Fruit fly (Drosophila melanogaster) whole organism, embryonic: Measurements from ENCODE around the gene CG32428.

Source experiments
- B-H1 ChIP-seq: fragments of 200-800 bp; sonication (Bioruptor generic); IDR thresholded peaks from 3 replicates; pipeline ENCODE4 v1.3.6; 2022; ENCODE audit warnings: missing biosample characterization, missing genetic modification characterization
- BtbVII ChIP-seq: fragments of 200-800 bp; sonication (Bioruptor generic); optimal IDR thresholded peaks from 3 replicates; lab custom pipeline; 2017; ENCODE audit warnings: missing biosample characterization, mild to moderate bottlenecking, missing genetic modification characterization
- CG10462 ChIP-seq: fragments of 200-800 bp; sonication (Bioruptor generic); optimal IDR thresholded peaks from 2 replicates; lab custom pipeline; 2016; ENCODE audit warnings: missing biosample characterization, missing genetic modification characterization
- CG10543 ChIP-seq: fragments of 200-800 bp; sonication (Bioruptor generic); optimal IDR thresholded peaks from 3 replicates; lab custom pipeline; 2017; ENCODE audit warnings: missing biosample characterization, mild to moderate bottlenecking, missing genetic modification characterization, moderate library complexity
- CG14050 ChIP-seq: fragments of 200-800 bp; sonication (Bioruptor generic); IDR thresholded peaks from 3 replicates; pipeline ENCODE4 v1.3.6; 2022; ENCODE audit warnings: missing biosample characterization, missing genetic modification characterization
- CG1647 ChIP-seq: fragments of 200-800 bp; sonication (Bioruptor generic); optimal IDR thresholded peaks from 3 replicates; lab custom pipeline; 2016; ENCODE audit warnings: missing biosample characterization, missing genetic modification characterization
- CG16779 ChIP-seq: fragments of 200-800 bp; sonication (Bioruptor generic); IDR thresholded peaks from 2 replicates; pipeline ENCODE4 v1.3.6; 2022; ENCODE audit warnings: missing biosample characterization, missing genetic modification characterization
- CG17359 ChIP-seq: fragments of 200-800 bp; sonication (Bioruptor generic); optimal IDR thresholded peaks from 3 replicates; lab custom pipeline; 2018; ENCODE audit warnings: missing biosample characterization, mild to moderate bottlenecking, missing genetic modification characterization, moderate library complexity
- CG17612 ChIP-seq: fragments of 200-800 bp; sonication (Bioruptor generic); IDR thresholded peaks from 2 replicates; pipeline ENCODE4 v1.3.6; 2022; ENCODE audit warnings: missing biosample characterization, missing genetic modification characterization
- CG18599 ChIP-seq: fragments of 200-800 bp; sonication (Bioruptor generic); optimal IDR thresholded peaks from 3 replicates; lab custom pipeline; 2017; ENCODE audit warnings: missing biosample characterization, missing genetic modification characterization, mild to moderate bottlenecking, moderate library complexity, missing genetic modification reagents
- CG32532 ChIP-seq: fragments of 200-800 bp; sonication (Bioruptor generic); IDR thresholded peaks from 2 replicates; pipeline ENCODE4 v1.3.6; 2022; ENCODE audit warnings: missing biosample characterization, missing genetic modification characterization
- CG32767 ChIP-seq: fragments of 200-800 bp; sonication (Bioruptor generic); IDR thresholded peaks from 2 replicates; pipeline ENCODE4 v1.3.6; 2022; ENCODE audit warnings: missing biosample characterization, missing genetic modification characterization
- CG33213 ChIP-seq: fragments of 200-800 bp; sonication (Bioruptor generic); optimal IDR thresholded peaks from 3 replicates; lab custom pipeline; 2016; ENCODE audit warnings: missing biosample characterization, missing genetic modification characterization
- CG3838 ChIP-seq: fragments of 200-800 bp; sonication (Bioruptor generic); optimal IDR thresholded peaks from 3 replicates; lab custom pipeline; 2016; ENCODE audit warnings: missing biosample characterization, missing genetic modification characterization
- CG6765 ChIP-seq: fragments of 200-800 bp; sonication (Bioruptor generic); optimal IDR thresholded peaks from 3 replicates; lab custom pipeline; 2017; ENCODE audit warnings: missing biosample characterization, mild to moderate bottlenecking, missing genetic modification characterization
- CG7839 ChIP-seq: fragments of 200-800 bp; sonication (Bioruptor generic); optimal IDR thresholded peaks from 3 replicates; lab custom pipeline; 2018; ENCODE audit warnings: missing biosample characterization, mild to moderate bottlenecking, missing genetic modification characterization, moderate library complexity
- CG7963 ChIP-seq: fragments of 200-800 bp; sonication (Bioruptor generic); IDR thresholded peaks from 3 replicates; pipeline ENCODE4 v1.3.6; 2022; ENCODE audit warnings: missing biosample characterization, missing genetic modification characterization; ENCODE audit not compliant: partially characterized antibody
- CG8359 ChIP-seq: fragments of 200-800 bp; sonication (Bioruptor generic); optimal IDR thresholded peaks from 2 replicates; lab custom pipeline; 2017; ENCODE audit warnings: missing biosample characterization, mild to moderate bottlenecking, missing genetic modification characterization, borderline replicate concordance
- CrebB ChIP-seq: fragments of 200-800 bp; sonication (Bioruptor generic); optimal IDR thresholded peaks from 3 replicates; lab custom pipeline; 2018; ENCODE audit warnings: missing biosample characterization, mild to moderate bottlenecking, missing genetic modification characterization
- D ChIP-seq, 2 experiments: fragments of 200-800 bp in 1 of 2; fragments of >200 bp in 1 of 2; sonication (Bioruptor generic) in 1 of 2; optimal IDR thresholded peaks; 2 replicates in 1 of 2; 3 replicates in 1 of 2; lab custom pipeline; 2017; ENCODE audit warnings: mild to moderate bottlenecking in 1 of 2, missing biosample characterization in 1 of 2, missing genetic modification characterization in 1 of 2, missing genetic modification reagents in 1 of 2
- Dbx ChIP-seq: fragments of 200-800 bp; sonication (Bioruptor generic); IDR thresholded peaks from 3 replicates; pipeline ENCODE4 v1.3.6; 2022; ENCODE audit warnings: missing biosample characterization, missing genetic modification characterization
- E2f1 ChIP-seq: fragments of 200-800 bp; sonication (Bioruptor generic); IDR thresholded peaks from 2 replicates; pipeline ENCODE4 v1.3.6; 2022; ENCODE audit warnings: missing biosample characterization, missing genetic modification characterization
- ERR ChIP-seq: fragments of 200-800 bp; sonication (Bioruptor generic); optimal IDR thresholded peaks from 2 replicates; lab custom pipeline; 2016; ENCODE audit warnings: missing biosample characterization, missing genetic modification characterization
- Fer2 ChIP-seq: fragments of 200-800 bp; sonication (Bioruptor generic); optimal IDR thresholded peaks from 2 replicates; lab custom pipeline; 2018; ENCODE audit warnings: missing biosample characterization, mild to moderate bottlenecking, missing genetic modification characterization, moderate library complexity
- HLH3B ChIP-seq: fragments of 200-800 bp; sonication (Bioruptor generic); IDR thresholded peaks from 2 replicates; pipeline ENCODE4 v1.3.6; 2022; ENCODE audit warnings: missing biosample characterization, missing genetic modification characterization
- Poxn ChIP-seq: fragments of 200-800 bp; sonication (Bioruptor generic); IDR thresholded peaks from 2 replicates; pipeline ENCODE4 v1.3.6; 2022; ENCODE audit warnings: missing biosample characterization, missing genetic modification characterization
- Rfx ChIP-seq: fragments of 200-800 bp; sonication (Bioruptor generic); IDR thresholded peaks from 2 replicates; pipeline ENCODE4 v1.3.6; 2022; ENCODE audit warnings: missing biosample characterization, missing genetic modification characterization
- Taf1 ChIP-seq: fragments of 200-800 bp; sonication (Bioruptor generic); IDR thresholded peaks from 2 replicates; pipeline ENCODE4 v1.3.6; 2022; ENCODE audit warnings: missing biosample characterization, missing genetic modification characterization
- Xbp1 ChIP-seq: fragments of 200-800 bp; sonication (Bioruptor generic); optimal IDR thresholded peaks from 3 replicates; lab custom pipeline; 2016; ENCODE audit warnings: missing biosample characterization, mild to moderate bottlenecking, missing genetic modification characterization
- ash1 ChIP-seq: fragments of 200-800 bp; sonication (Bioruptor generic); optimal IDR thresholded peaks from 2 replicates; lab custom pipeline; 2018; ENCODE audit warnings: missing biosample characterization, mild to moderate bottlenecking, missing genetic modification characterization
- ato ChIP-seq: fragments of 200-800 bp; sonication (Bioruptor generic); IDR thresholded peaks from 2 replicates; pipeline ENCODE4 v1.3.6; 2022; ENCODE audit warnings: missing biosample characterization, missing genetic modification characterization; ENCODE audit not compliant: partially characterized antibody
- crol ChIP-seq: fragments of 200-800 bp; sonication (Bioruptor generic); IDR thresholded peaks from 2 replicates; pipeline ENCODE4 v1.3.6; 2022; ENCODE audit warnings: missing biosample characterization, missing genetic modification characterization
- dimm ChIP-seq: fragments of 200-800 bp; sonication (Bioruptor generic); IDR thresholded peaks from 2 replicates; pipeline ENCODE4 v1.3.6; 2022; ENCODE audit warnings: missing biosample characterization, missing genetic modification characterization
- dmrt11E ChIP-seq: fragments of 200-800 bp; sonication (Bioruptor generic); optimal IDR thresholded peaks from 3 replicates; lab custom pipeline; 2018; ENCODE audit warnings: missing biosample characterization, mild to moderate bottlenecking, missing genetic modification characterization, moderate library complexity
- ewg ChIP-seq: fragments of 200-800 bp; sonication (Bioruptor generic); optimal IDR thresholded peaks from 3 replicates; lab custom pipeline; 2017; ENCODE audit warnings: mild to moderate bottlenecking, missing biosample characterization, missing genetic modification reagents, missing genetic modification characterization
- gro ChIP-seq: fragments of 200-800 bp; sonication (Bioruptor generic); optimal IDR thresholded peaks from 2 replicates; lab custom pipeline; 2016; ENCODE audit warnings: missing biosample characterization, missing genetic modification characterization
- ham ChIP-seq: fragments of 200-800 bp; sonication (Bioruptor generic); IDR thresholded peaks from 2 replicates; pipeline ENCODE4 v1.3.6; 2022; ENCODE audit warnings: missing biosample characterization, missing genetic modification characterization
- ind ChIP-seq: fragments of 200-800 bp; sonication (Bioruptor generic); optimal IDR thresholded peaks from 3 replicates; lab custom pipeline; 2016; ENCODE audit warnings: missing biosample characterization, missing genetic modification characterization
- inv ChIP-seq: fragments of 200-800 bp; sonication (Bioruptor generic); IDR thresholded peaks from 2 replicates; pipeline ENCODE4 v1.3.6; 2022; ENCODE audit warnings: missing biosample characterization, missing genetic modification characterization; ENCODE audit not compliant: partially characterized antibody
- oc ChIP-seq: fragments of 200-800 bp; sonication (Bioruptor generic); optimal IDR thresholded peaks from 2 replicates; lab custom pipeline; 2018; ENCODE audit warnings: missing biosample characterization, mild to moderate bottlenecking, missing genetic modification characterization, moderate library complexity
- onecut ChIP-seq: fragments of 200-800 bp; sonication (Bioruptor generic); IDR thresholded peaks from 2 replicates; pipeline ENCODE4 v1.3.6; 2022; ENCODE audit warnings: missing biosample characterization, missing genetic modification characterization
- pb ChIP-seq: fragments of 200-800 bp; sonication (Bioruptor generic); optimal IDR thresholded peaks from 3 replicates; lab custom pipeline; 2016; ENCODE audit warnings: missing biosample characterization, missing genetic modification characterization
- sim ChIP-seq: fragments of 200-800 bp; sonication (Bioruptor generic); IDR thresholded peaks from 2 replicates; pipeline ENCODE4 v1.3.6; 2022; ENCODE audit warnings: missing biosample characterization, missing genetic modification characterization
- sna ChIP-seq: fragments of 200-800 bp; sonication (Bioruptor generic); IDR thresholded peaks from 2 replicates; pipeline ENCODE4 v1.3.6; 2022; ENCODE audit warnings: missing biosample characterization, missing genetic modification characterization; ENCODE audit not compliant: partially characterized antibody
- trem ChIP-seq: fragments of 200-800 bp; optimal IDR thresholded peaks from 3 replicates; lab custom pipeline; 2019; ENCODE audit warnings: missing biosample characterization, mild to moderate bottlenecking, missing genetic modification characterization, moderate library complexity
- usp ChIP-seq: fragments of >200 bp; optimal IDR thresholded peaks from 2 replicates; lab custom pipeline; 2017; ENCODE audit warnings: missing biosample characterization, missing genetic modification characterization
- wor ChIP-seq: fragments of 200-800 bp; sonication (Bioruptor generic); IDR thresholded peaks from 2 replicates; pipeline ENCODE4 v1.3.6; 2022; ENCODE audit warnings: missing biosample characterization, missing genetic modification characterization
- zen2 ChIP-seq: fragments of 200-800 bp; sonication (Bioruptor generic); IDR thresholded peaks from 3 replicates; pipeline ENCODE4 v1.3.6; 2022; ENCODE audit warnings: missing biosample characterization, missing genetic modification characterization; ENCODE audit not compliant: partially characterized antibody
- zfh1 ChIP-seq: fragments of 200-800 bp; sonication (Bioruptor generic); IDR thresholded peaks from 3 replicates; pipeline ENCODE4 v1.3.6; 2022; ENCODE audit warnings: missing biosample characterization, missing genetic modification characterization

Gene CG32428

DNA sequence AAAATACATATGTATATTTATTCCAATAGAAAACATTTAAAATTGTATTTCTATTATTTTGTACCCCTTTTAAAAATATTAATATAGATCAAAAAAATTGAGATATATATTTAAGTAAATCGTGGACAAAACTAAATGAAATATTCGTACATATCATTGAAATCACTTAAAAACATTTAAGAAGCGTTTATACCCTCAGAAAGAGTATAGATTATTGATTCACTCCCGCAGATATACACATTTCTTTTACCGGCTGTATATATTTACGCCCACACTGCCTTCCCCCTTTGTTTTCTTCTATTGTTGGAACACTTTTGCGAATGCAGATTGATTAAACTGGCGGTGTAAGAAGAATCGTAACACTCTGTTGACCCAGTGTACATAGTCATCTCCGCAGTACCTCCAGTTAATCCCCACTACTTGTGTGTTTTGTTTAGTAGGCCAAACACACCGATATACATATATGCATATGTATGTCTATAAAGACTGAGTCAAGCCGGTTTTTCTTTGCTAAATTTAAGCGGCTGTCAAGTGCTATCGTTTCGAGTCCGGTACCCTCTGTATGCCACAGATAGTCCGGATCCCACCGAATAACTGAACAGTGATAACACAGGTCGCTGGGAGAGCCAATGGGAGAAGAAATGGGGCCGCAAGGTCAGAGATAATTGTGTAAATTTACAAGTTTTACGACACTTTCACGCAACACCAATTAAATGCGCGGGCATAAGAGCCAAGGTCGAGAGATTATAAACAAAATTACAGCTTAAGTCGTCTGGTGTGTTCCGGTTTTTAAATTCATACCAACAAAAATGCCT, 1.8 kb downstream of the CG32428 start (continued):
- TF ChIP-seq Taf1 (GFP tag; lab: Robert Waterston, UW) (no peak), CG33213 (peak; percentile 67), oc (peak; percentile 58), Fer2 (no peak), Xbp1 (GFP tag; lab: Kevin White, UChicago) (no peak), CG14050 (GFP tag; lab: Robert Waterston, UW) (no peak), CG8359 (GFP tag; lab: Kevin White, UChicago) (peak; percentile 39), pb (GFP tag; lab: Kevin White, UChicago) (peak; percentile 4), CG7963 (GFP tag; lab: Robert Waterston, UW) (no peak), D (optimal IDR thresholded peaks at IDR 0.05; lab: Kevin White, UChicago) (no peak), D (GFP tag; optimal IDR thresholded peaks at IDR 0.05; lab: Kevin White, UChicago) (peak; percentile 34), trem (tag; lab: Kevin White, UChicago) (peak; percentile 1), CG16779 (GFP tag; lab: Robert Waterston, UW) (no peak), B-H1 (GFP tag; lab: Robert Waterston, UW) (no peak), ERR (GFP tag; lab: Kevin White, UChicago) (peak; percentile 50), BtbVII (GFP tag; lab: Kevin White, UChicago) (no peak), CG7839 (tag; lab: Kevin White, UChicago) (peak; percentile 14), zen2 (GFP tag; lab: Robert Waterston, UW) (no peak), ash1 (GFP tag; lab: Kevin White, UChicago) (no peak), CrebB (tag; lab: Kevin White, UChicago) (peak; percentile 69), CG10543 (peak; percentile 43), E2f1 (no peak), crol (GFP tag; lab: Robert Waterston, UW) (peak; percentile 7; the same call in 1 of the 2 replicates), ind (GFP tag; lab: Kevin White, UChicago) (no peak), CG32767 (GFP tag; lab: Robert Waterston, UW) (no peak), ato (no peak), gro (GFP tag; lab: Kevin White, UChicago) (peak; percentile 21), CG6765 (peak; percentile 49), ham (GFP tag; lab: Robert Waterston, UW) (no peak), CG18599 (GFP tag; lab: Kevin White, UChicago) (peak; percentile 79), CG10462 (GFP tag; lab: Kevin White, UChicago) (peak; percentile 41), Poxn (no peak), sna (GFP tag; lab: Robert Waterston, UW) (no peak), dimm (GFP tag; lab: Robert Waterston, UW) (no peak), inv (no peak), ewg (GFP tag; lab: Kevin White, UChicago) (peak; percentile 32), CG1647 (GFP tag; lab: Kevin White, UChicago) (peak; percentile 11), wor (GFP tag; lab: Robert Waterston, UW) (no peak), CG17359 (peak; percentile 59), Rfx (GFP tag; lab: Robert Waterston, UW) (no peak; the same call in 1 of the 2 replicates), dmrt11E (tag; lab: Kevin White, UChicago) (peak; percentile 70), CG3838 (GFP tag; lab: Kevin White, UChicago) (peak; percentile 13), HLH3B (GFP tag; lab: Robert Waterston, UW) (peak; percentile 6; the same call in 1 of the 2 replicates), sim (GFP tag; lab: Robert Waterston, UW) (no peak), CG17612 (GFP tag; lab: Robert Waterston, UW) (no peak), zfh1 (peak; percentile 75), usp (GFP tag; lab: Kevin White, UChicago) (no peak), onecut (GFP tag; lab: Robert Waterston, UW) (peak; percentile 68), CG32532 (GFP tag; lab: Robert Waterston, UW) (no peak), Dbx (GFP tag; lab: Robert Waterston, UW) (peak; percentile 44; the same call in 1 of the 3 replicates)
